Fruit fly (Drosophila melanogaster) whole organism, pupa: ENCODE data around the gene Dph4.
A peak's percentile ranks its signal among the peaks of the same experiment; 100 is the strongest.

ENCODE experiments used
- CG10348 ChIP-seq: fragments of 200-800 bp; sonication (Bioruptor generic); IDR thresholded peaks from 2 replicates; pipeline ENCODE4 v1.3.6; 2022; ENCODE audit warnings: missing biosample characterization, missing genetic modification characterization
- CG14655 ChIP-seq: fragments of 200-800 bp; sonication (Bioruptor generic); optimal IDR thresholded peaks from 3 replicates; lab custom pipeline; 2017; ENCODE audit warnings: mild to moderate bottlenecking, missing biosample characterization, missing genetic modification reagents, missing genetic modification characterization
- CG15710 ChIP-seq: fragments of 200-800 bp; sonication (Bioruptor generic); optimal IDR thresholded peaks from 2 replicates; lab custom pipeline; 2018; ENCODE audit warnings: missing biosample characterization, mild to moderate bottlenecking, missing genetic modification characterization, moderate library complexity
- CG8301 ChIP-seq: fragments of 200-800 bp; sonication (Bioruptor generic); optimal IDR thresholded peaks from 2 replicates; lab custom pipeline; 2018; ENCODE audit warnings: missing biosample characterization, mild to moderate bottlenecking, missing genetic modification characterization
- CG9948 ChIP-seq: fragments of 200-800 bp; sonication (Bioruptor generic); optimal IDR thresholded peaks from 2 replicates; lab custom pipeline; 2018; ENCODE audit warnings: missing biosample characterization, mild to moderate bottlenecking, missing genetic modification characterization, moderate library complexity
- D1 ChIP-seq: fragments of 200-800 bp; sonication (Bioruptor generic); optimal IDR thresholded peaks from 2 replicates; lab custom pipeline; 2018; ENCODE audit warnings: missing biosample characterization, mild to moderate bottlenecking, missing genetic modification characterization, moderate library complexity
- EcR ChIP-seq: fragments of 200-800 bp; sonication (Bioruptor generic); optimal IDR thresholded peaks from 3 replicates; lab custom pipeline; 2019; ENCODE audit warnings: missing biosample characterization, missing genetic modification characterization, mild to moderate bottlenecking, moderate library complexity, missing genetic modification reagents
- Pif1B ChIP-seq: fragments of 200-800 bp; sonication (Bioruptor generic); optimal IDR thresholded peaks from 3 replicates; lab custom pipeline; 2016; ENCODE audit warnings: missing biosample characterization, missing genetic modification characterization
- Snoo ChIP-seq: fragments of 200-800 bp; sonication (Bioruptor generic); optimal IDR thresholded peaks from 3 replicates; lab custom pipeline; 2017; ENCODE audit warnings: missing biosample characterization, mild to moderate bottlenecking, missing genetic modification characterization, inconsistent platforms
- fd96Ca ChIP-seq: fragments of 200-800 bp; sonication (Bioruptor generic); IDR thresholded peaks from 3 replicates; pipeline ENCODE4 v1.3.6; 2022; ENCODE audit warnings: missing biosample characterization, missing genetic modification characterization

- TF ChIP-seq Pif1B (GFP tag; lab: Kevin White, UChicago) (no peak), D1 (no peak), CG15710 (tag; lab: Kevin White, UChicago) (peak; percentile 38), CG10348 (GFP tag; lab: Robert Waterston, UW) (no peak), fd96Ca (no peak), CG8301 (tag; lab: Kevin White, UChicago) (peak; percentile 11), EcR (GFP tag; lab: Kevin White, UChicago) (no peak), Snoo (tag; lab: Kevin White, UChicago) (peak; percentile 35), CG9948 (tag; lab: Kevin White, UChicago) (peak; percentile 40), CG14655 (GFP tag; lab: Kevin White, UChicago) (no peak)
These were observed 22.8 kb downstream of the Dph4 start, which contains the start of the genes kra and SecS for dm6 chr3R:5601044-5601523.
